Fruit fly (Drosophila melanogaster): ENCODE measurements around the gene Flacc.

- TF ChIP-seq jing (GFP tag; optimal IDR thresholded peaks at IDR 0.05) (no peak), Hsf (GFP tag; optimal IDR thresholded peaks at IDR 0.05) (peak; percentile 2), Dll (GFP tag; IDR thresholded peaks at IDR 0.05; ENCODE audit: partially characterized antibody) (no peak), CG6854 (GFP tag; optimal IDR thresholded peaks at IDR 0.05) (no peak), HLH4C (GFP tag; IDR thresholded peaks at IDR 0.05; ENCODE audit: partially characterized antibody) (no peak), CG15696 (tag; optimal IDR thresholded peaks at IDR 0.05) (no peak), ftz-f1 (GFP tag; optimal IDR thresholded peaks at IDR 0.05) (no peak), h (optimal IDR thresholded peaks at IDR 0.05) (no peak)
Observed at dm6 chrX:18919422-18920029, 26.1 kb upstream of the Flacc start.
